Worm (Caenorhabditis elegans) whole organism, L4/young adult: ENCODE results near the gene elt-1.

Experiments used
- W03F9.2 ChIP-seq: fragments of 150-350 bp; optimal IDR thresholded peaks from 2 replicates; lab custom pipeline; 2014; ENCODE audit warnings: missing biosample characterization, missing genetic modification characterization
- him-1 ChIP-seq: sonication (generic microtip); optimal IDR thresholded peaks from 2 replicates; lab custom pipeline; 2016; ENCODE audit warnings: missing genotype, missing genetic modification reagents, missing genetic modification characterization, missing compliant biosample characterization

- TF ChIP-seq him-1 (tag; lab: Kevin White, UChicago) (no peak), W03F9.2 (tag; lab: Kevin White, UChicago) (no peak)
Measured at ce11 chrIV:9659999-9660398, 45.2 kb downstream of the elt-1 start.
